Fruit fly (Drosophila melanogaster) whole organism, prepupa: Measurements from ENCODE around the gene gt.
A peak's percentile ranks its signal among the peaks of the same experiment; 100 is the strongest.

ENCODE experiments used
- Blimp-1 ChIP-seq: fragments of 200-800 bp; sonication (Bioruptor generic); optimal IDR thresholded peaks from 3 replicates; lab custom pipeline; 2017; ENCODE audit warnings: missing biosample characterization, missing genetic modification characterization, mild to moderate bottlenecking, moderate library complexity, missing genetic modification reagents
- CG10631 ChIP-seq: fragments of 200-800 bp; sonication (Bioruptor generic); optimal IDR thresholded peaks from 2 replicates; lab custom pipeline; 2016; ENCODE audit warnings: missing biosample characterization, missing genetic modification characterization
- CG10669 ChIP-seq: fragments of 200-800 bp; sonication (Bioruptor generic); optimal IDR thresholded peaks from 3 replicates; lab custom pipeline; 2018; ENCODE audit warnings: missing biosample characterization, mild to moderate bottlenecking, missing genetic modification characterization, moderate library complexity
- CG11762 ChIP-seq: fragments of 200-800 bp; sonication (Bioruptor generic); optimal IDR thresholded peaks from 3 replicates; lab custom pipeline; 2016; ENCODE audit warnings: missing biosample characterization, missing genetic modification characterization; ENCODE audit not compliant: insufficient read depth
- CG11902 ChIP-seq: fragments of 200-800 bp; sonication (Bioruptor generic); optimal IDR thresholded peaks from 3 replicates; lab custom pipeline; 2016; ENCODE audit warnings: missing biosample characterization, missing genetic modification characterization
- CG15336 ChIP-seq: fragments of 200-800 bp; sonication (Bioruptor generic); IDR thresholded peaks from 2 replicates; pipeline ENCODE4 v1.3.6; 2022; ENCODE audit warnings: missing biosample characterization, missing genetic modification characterization
- CG1621 ChIP-seq: fragments of 200-800 bp; sonication (Bioruptor generic); optimal IDR thresholded peaks from 3 replicates; lab custom pipeline; 2018; ENCODE audit warnings: missing biosample characterization, mild to moderate bottlenecking, missing genetic modification characterization
- CG16779 ChIP-seq: fragments of 200-800 bp; sonication (Bioruptor generic); optimal IDR thresholded peaks from 3 replicates; lab custom pipeline; 2017; ENCODE audit warnings: missing biosample characterization, mild to moderate bottlenecking, missing genetic modification characterization
- CG3032 ChIP-seq: fragments of 200-800 bp; optimal IDR thresholded peaks from 2 replicates; lab custom pipeline; 2019; ENCODE audit warnings: missing biosample characterization, mild to moderate bottlenecking, missing genetic modification characterization, moderate library complexity
- CG31627 ChIP-seq: fragments of 200-800 bp; sonication (Bioruptor generic); optimal IDR thresholded peaks from 3 replicates; lab custom pipeline; 2016; ENCODE audit warnings: missing biosample characterization, missing genetic modification characterization
- CG32006 ChIP-seq: fragments of 200-800 bp; sonication (Bioruptor generic); optimal IDR thresholded peaks from 3 replicates; lab custom pipeline; 2017; ENCODE audit warnings: missing biosample characterization, mild to moderate bottlenecking, missing genetic modification characterization
- CG34406 ChIP-seq: fragments of 200-800 bp; sonication (Bioruptor generic); optimal IDR thresholded peaks from 3 replicates; lab custom pipeline; 2016; ENCODE audit warnings: missing biosample characterization, missing genetic modification characterization
- CG3919 ChIP-seq: fragments of 200-800 bp; sonication (Bioruptor generic); optimal IDR thresholded peaks from 3 replicates; lab custom pipeline; 2016; ENCODE audit warnings: missing biosample characterization, missing genetic modification characterization
- CG4318 ChIP-seq: fragments of 200-800 bp; sonication (Bioruptor generic); optimal IDR thresholded peaks from 3 replicates; lab custom pipeline; 2017; ENCODE audit warnings: missing biosample characterization, mild to moderate bottlenecking, missing genetic modification characterization
- CG6163 ChIP-seq: fragments of 200-800 bp; sonication (Bioruptor generic); IDR thresholded peaks from 3 replicates; pipeline ENCODE4 v1.3.6; 2022; ENCODE audit warnings: missing biosample characterization, missing genetic modification characterization
- CG6276 ChIP-seq: fragments of 200-800 bp; sonication (Bioruptor generic); optimal IDR thresholded peaks from 2 replicates; lab custom pipeline; 2017; ENCODE audit warnings: missing biosample characterization, mild to moderate bottlenecking, missing genetic modification characterization
- CG6792 ChIP-seq: fragments of 200-800 bp; sonication (Bioruptor generic); optimal IDR thresholded peaks from 3 replicates; lab custom pipeline; 2016; ENCODE audit warnings: missing biosample characterization, missing genetic modification characterization
- CG6808 ChIP-seq: fragments of 200-800 bp; sonication (Bioruptor generic); optimal IDR thresholded peaks from 3 replicates; lab custom pipeline; 2017; ENCODE audit warnings: missing biosample characterization, missing genetic modification characterization, mild to moderate bottlenecking, moderate library complexity, missing genetic modification reagents
- CG6854 ChIP-seq: fragments of 200-800 bp; sonication (Bioruptor generic); optimal IDR thresholded peaks from 2 replicates; lab custom pipeline; 2017; ENCODE audit warnings: missing biosample characterization, mild to moderate bottlenecking, missing genetic modification characterization
- CG8119 ChIP-seq: fragments of 200-800 bp; sonication (Bioruptor generic); IDR thresholded peaks from 3 replicates; pipeline ENCODE4 v1.3.6; 2022; ENCODE audit warnings: missing biosample characterization, missing genetic modification characterization
- CG8319 ChIP-seq: fragments of 200-800 bp; sonication (Bioruptor generic); optimal IDR thresholded peaks from 3 replicates; lab custom pipeline; 2016; ENCODE audit warnings: missing biosample characterization, missing genetic modification characterization
- CG8632 ChIP-seq: fragments of 200-800 bp; sonication (Bioruptor generic); optimal IDR thresholded peaks from 3 replicates; lab custom pipeline; 2016; ENCODE audit warnings: missing biosample characterization, missing genetic modification characterization
- CG9139 ChIP-seq: fragments of 200-800 bp; sonication (Bioruptor generic); optimal IDR thresholded peaks from 3 replicates; lab custom pipeline; 2017; ENCODE audit warnings: missing biosample characterization, mild to moderate bottlenecking, missing genetic modification characterization
- Eip75B ChIP-seq: fragments of 200-800 bp; sonication (Bioruptor generic); optimal IDR thresholded peaks from 3 replicates; lab custom pipeline; 2016; ENCODE audit warnings: missing biosample characterization, missing genetic modification characterization
- Eip93F ChIP-seq: fragments of 200-800 bp; sonication (Bioruptor generic); optimal IDR thresholded peaks from 2 replicates; lab custom pipeline; 2016; ENCODE audit warnings: missing biosample characterization, mild to moderate bottlenecking, missing genetic modification characterization
- Gug ChIP-seq: fragments of 200-800 bp; sonication (Bioruptor generic); IDR thresholded peaks from 2 replicates; pipeline ENCODE4 v1.3.6; 2022; ENCODE audit warnings: missing biosample characterization, missing genetic modification characterization
- Hr38 ChIP-seq: sonication (Bioruptor generic); optimal IDR thresholded peaks from 2 replicates; lab custom pipeline; 2016; ENCODE audit warnings: missing biosample characterization, missing genetic modification characterization
- Hr39 ChIP-seq: fragments of 200-800 bp; sonication (Bioruptor generic); optimal IDR thresholded peaks from 2 replicates; lab custom pipeline; 2016; ENCODE audit warnings: missing biosample characterization, missing genetic modification characterization
- Lpt ChIP-seq: fragments of 200-800 bp; sonication (Bioruptor generic); optimal IDR thresholded peaks from 3 replicates; lab custom pipeline; 2016; ENCODE audit warnings: missing biosample characterization, missing genetic modification characterization
- OdsH ChIP-seq: fragments of 200-800 bp; sonication (Bioruptor generic); optimal IDR thresholded peaks from 3 replicates; lab custom pipeline; 2016; ENCODE audit warnings: missing biosample characterization, missing genetic modification characterization
- Sox102F ChIP-seq: fragments of 200-800 bp; sonication (Bioruptor generic); optimal IDR thresholded peaks from 2 replicates; lab custom pipeline; 2016; ENCODE audit warnings: missing biosample characterization, mild to moderate bottlenecking, missing genetic modification characterization
- Sox14 ChIP-seq: fragments of 200-800 bp; sonication (Bioruptor generic); optimal IDR thresholded peaks from 3 replicates; lab custom pipeline; 2016; ENCODE audit warnings: missing biosample characterization, missing genetic modification characterization
- Sox15 ChIP-seq: fragments of 200-800 bp; sonication (Bioruptor generic); optimal IDR thresholded peaks from 3 replicates; lab custom pipeline; 2016; ENCODE audit warnings: missing biosample characterization, missing genetic modification characterization
- achi ChIP-seq: fragments of 200-800 bp; sonication (Bioruptor generic); optimal IDR thresholded peaks from 3 replicates; lab custom pipeline; 2016; ENCODE audit warnings: missing biosample characterization, missing genetic modification characterization
- acj6 ChIP-seq: fragments of 200-800 bp; sonication (Bioruptor generic); optimal IDR thresholded peaks from 3 replicates; lab custom pipeline; 2016; ENCODE audit warnings: missing biosample characterization, missing genetic modification characterization
- dac ChIP-seq: fragments of 200-800 bp; sonication (Bioruptor generic); optimal IDR thresholded peaks from 2 replicates; lab custom pipeline; 2017; ENCODE audit warnings: missing biosample characterization, mild to moderate bottlenecking, missing genetic modification characterization
- dsx ChIP-seq: fragments of 200-800 bp; optimal IDR thresholded peaks from 3 replicates; lab custom pipeline; 2019; ENCODE audit warnings: missing biosample characterization, mild to moderate bottlenecking, missing genetic modification characterization, moderate library complexity; ENCODE audit not compliant: poor library complexity, severe bottlenecking
- eg ChIP-seq: fragments of 200-800 bp; sonication (Bioruptor generic); IDR thresholded peaks from 3 replicates; pipeline ENCODE4 v1.3.6; 2022; ENCODE audit warnings: missing biosample characterization, missing genetic modification characterization
- esn ChIP-seq: fragments of 200-800 bp; sonication (Bioruptor generic); optimal IDR thresholded peaks from 2 replicates; lab custom pipeline; 2016; ENCODE audit warnings: missing biosample characterization, mild to moderate bottlenecking, missing genetic modification characterization, moderate library complexity
- fd59A ChIP-seq: fragments of 200-800 bp; sonication (Bioruptor generic); optimal IDR thresholded peaks from 2 replicates; lab custom pipeline; 2017; ENCODE audit warnings: missing biosample characterization, mild to moderate bottlenecking, missing genetic modification characterization, missing genetic modification reagents
- fd85E ChIP-seq: fragments of 200-800 bp; sonication (Bioruptor generic); optimal IDR thresholded peaks from 3 replicates; lab custom pipeline; 2016; ENCODE audit warnings: missing biosample characterization, missing genetic modification characterization
- fkh ChIP-seq: fragments of 200-800 bp; sonication (Bioruptor generic); optimal IDR thresholded peaks from 3 replicates; lab custom pipeline; 2017; ENCODE audit warnings: missing biosample characterization, mild to moderate bottlenecking, missing genetic modification characterization, moderate library complexity
- net ChIP-seq: fragments of 200-800 bp; sonication (Bioruptor generic); optimal IDR thresholded peaks from 3 replicates; lab custom pipeline; 2016; ENCODE audit warnings: missing biosample characterization, missing genetic modification characterization
- salr ChIP-seq, 2 experiments: fragments of 200-800 bp; sonication (Bioruptor generic); optimal IDR thresholded peaks; 3 replicates each; lab custom pipeline; 2016 to 2018; ENCODE audit warnings: missing biosample characterization in 2 of 2, missing genetic modification characterization in 2 of 2, mild to moderate bottlenecking in 1 of 2
- spab ChIP-seq: fragments of 200-800 bp; sonication (Bioruptor generic); optimal IDR thresholded peaks from 2 replicates; lab custom pipeline; 2017; ENCODE audit warnings: missing biosample characterization, mild to moderate bottlenecking, missing genetic modification characterization, missing genetic modification reagents
- ss ChIP-seq, 2 experiments: fragments of 200-800 bp; sonication (Bioruptor generic); optimal IDR thresholded peaks; 2 replicates in 1 of 2; 3 replicates in 1 of 2; lab custom pipeline; 2017 to 2018; ENCODE audit warnings: mild to moderate bottlenecking in 2 of 2, missing biosample characterization in 2 of 2, missing genetic modification characterization in 2 of 2, moderate library complexity in 1 of 2
- svp ChIP-seq: fragments of 200-800 bp; sonication (Bioruptor generic); peaks from one replicate; lab custom pipeline; 2016; ENCODE audit warnings: missing biosample characterization, missing genetic modification characterization
- topi ChIP-seq: fragments of 200-800 bp; sonication (Bioruptor generic); optimal IDR thresholded peaks from 3 replicates; lab custom pipeline; 2016; ENCODE audit warnings: missing biosample characterization, missing genetic modification characterization
- vri ChIP-seq: fragments of 200-800 bp; sonication (Bioruptor generic); optimal IDR thresholded peaks from 3 replicates; lab custom pipeline; 2016; ENCODE audit warnings: missing biosample characterization, mild to moderate bottlenecking, missing genetic modification characterization

gt gene

DNA sequence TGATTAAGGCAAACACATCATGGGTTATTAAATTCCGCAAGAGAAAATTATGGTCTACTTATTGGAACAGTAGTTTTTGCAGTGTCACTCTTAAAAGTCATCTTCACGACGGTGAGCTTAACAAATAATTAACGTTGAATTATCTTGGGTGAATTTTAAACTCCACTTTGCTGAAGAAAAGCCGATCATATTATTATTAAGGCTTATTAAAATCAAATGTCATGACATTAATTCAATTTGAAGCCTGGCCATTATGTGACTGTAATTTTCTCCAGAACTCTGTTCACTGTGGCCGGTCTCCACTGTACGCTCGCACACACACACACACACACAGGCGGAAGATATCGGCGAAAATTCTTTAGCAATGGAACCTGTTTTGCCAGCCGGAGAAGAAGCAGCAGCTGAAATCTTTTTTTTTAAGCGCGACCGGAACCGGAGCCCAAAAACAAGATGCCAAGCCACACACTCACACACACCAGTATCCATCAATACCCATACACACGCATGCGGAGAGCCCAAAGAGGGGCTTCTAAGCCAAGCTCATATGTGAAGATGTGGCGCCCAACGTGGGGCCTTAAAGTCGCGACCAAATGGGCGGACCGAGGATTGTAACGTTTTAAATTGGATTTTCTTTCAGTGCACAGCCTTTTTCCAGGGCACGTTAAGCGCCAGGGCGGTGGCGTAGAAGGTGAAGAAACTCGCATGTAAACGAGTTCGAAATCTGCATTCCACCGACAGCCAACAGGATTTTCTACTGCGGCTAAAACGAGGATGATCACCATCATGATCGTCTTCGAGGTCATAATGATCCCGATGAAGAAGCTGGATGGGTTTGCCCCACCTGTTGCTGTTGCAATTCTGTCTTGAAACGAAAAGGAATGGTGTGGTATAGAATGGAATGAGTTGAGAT, 26.8 kb upstream of the gt start:
- TF ChIP-seq CG34406 (GFP tag; lab: Kevin White, UChicago) (peak; percentile 33), CG1621 (peak; percentile 58), Hr38 (GFP tag; lab: Kevin White, UChicago) (no peak), CG3032 (tag; lab: Kevin White, UChicago) (peak; percentile 35), fd59A (peak; percentile 52), salr (GFP tag; optimal IDR thresholded peaks at IDR 0.05; lab: Kevin White, UChicago) (peak in 1 of 2 experiments; percentile 74), Gug (GFP tag; lab: Robert Waterston, UW) (no peak), dsx (GFP tag; lab: Kevin White, UChicago) (peak; percentile 22), CG15336 (GFP tag; lab: Robert Waterston, UW) (peak; percentile 22; the same call in 1 of the 2 replicates), CG4318 (GFP tag; lab: Kevin White, UChicago) (peak; percentile 12), CG32006 (GFP tag; lab: Kevin White, UChicago) (peak; percentile 70), OdsH (peak; percentile 62), Hr39 (GFP tag; lab: Kevin White, UChicago) (peak; percentile 61), CG8119 (GFP tag; lab: Robert Waterston, UW) (peak; percentile 42; the same call in 2 of the 3 replicates), CG11762 (GFP tag; lab: Kevin White, UChicago) (no peak), net (GFP tag; lab: Kevin White, UChicago) (peak; percentile 16), CG6808 (GFP tag; lab: Kevin White, UChicago) (peak; percentile 55), CG9139 (no peak), Lpt (GFP tag; lab: Kevin White, UChicago) (peak; percentile 1), esn (GFP tag; lab: Kevin White, UChicago) (peak; percentile 69), CG10631 (GFP tag; lab: Kevin White, UChicago) (peak; percentile 70), CG6792 (peak; percentile 60), CG6163 (GFP tag; lab: Robert Waterston, UW) (0 out of 3 replicates have a peak, but pooled peaks have one; percentile 29), acj6 (peak; percentile 62), Blimp-1 (GFP tag; lab: Kevin White, UChicago) (no peak), CG6854 (GFP tag; lab: Kevin White, UChicago) (no peak), dac (no peak), Sox102F (GFP tag; lab: Kevin White, UChicago) (peak; percentile 57), vri (GFP tag; lab: Kevin White, UChicago) (peak; percentile 23), CG16779 (tag; lab: Kevin White, UChicago) (no peak), ss (GFP tag; optimal IDR thresholded peaks at IDR 0.05; lab: Kevin White, UChicago) (peak in 1 of 2 experiments; percentile 14), Sox14 (peak; percentile 72), spab (GFP tag; lab: Kevin White, UChicago) (peak; percentile 35), CG8632 (GFP tag; lab: Kevin White, UChicago) (peak; percentile 53), Eip93F (GFP tag; lab: Kevin White, UChicago) (no peak), CG3919 (peak; percentile 70), eg (no peak), fkh (GFP tag; lab: Kevin White, UChicago) (no peak), svp (GFP tag; lab: Kevin White, UChicago) (peak; percentile 82), topi (peak; percentile 55), CG6276 (GFP tag; lab: Kevin White, UChicago) (no peak), Sox15 (GFP tag; lab: Kevin White, UChicago) (no peak), CG10669 (GFP tag; lab: Kevin White, UChicago) (peak; percentile 43), achi (GFP tag; lab: Kevin White, UChicago) (peak; percentile 72), CG11902 (peak; percentile 38), CG8319 (GFP tag; lab: Kevin White, UChicago) (no peak), fd85E (GFP tag; lab: Kevin White, UChicago) (no peak), CG31627 (GFP tag; lab: Kevin White, UChicago) (peak; percentile 60), Eip75B (GFP tag; lab: Kevin White, UChicago) (peak; percentile 57)
